Worm (Caenorhabditis elegans) whole organism, midembryonic: Measurements from ENCODE around the gene nphp-2.

Experiments
- T22C8.4 ChIP-seq: fragments of 200-800 bp; sonication (Bioruptor generic); IDR thresholded peaks from 2 replicates; pipeline ENCODE4 v1.3.6; 2022; ENCODE audit warnings: missing genetic modification characterization, missing compliant biosample characterization
- cog-1 ChIP-seq: sonication (generic microtip); optimal IDR thresholded peaks from 2 replicates; lab custom pipeline; 2016; ENCODE audit warnings: missing genetic modification characterization, missing compliant biosample characterization
- flt-1 ChIP-seq: fragments of 200-800 bp; sonication (Bioruptor generic); IDR thresholded peaks from 2 replicates; pipeline ENCODE4 v1.3.6; 2022; ENCODE audit warnings: missing genetic modification characterization, missing compliant biosample characterization
- klf-2 ChIP-seq: fragments of 200-800 bp; sonication (Bioruptor generic); conservative IDR thresholded peaks from 2 replicates; pipeline ENCODE4 v1.3.6; 2022; ENCODE audit warnings: missing genetic modification reagents, missing genetic modification characterization, missing compliant biosample characterization
- med-1 ChIP-seq: sonication (generic microtip); optimal IDR thresholded peaks from 2 replicates; lab custom pipeline; 2017; ENCODE audit warnings: missing genetic modification characterization, mild to moderate bottlenecking, missing compliant biosample characterization, antibody characterized with exemption, missing genetic modification reagents; ENCODE audit not compliant: insufficient read depth
- ref-1 ChIP-seq: fragments of 200-800 bp; sonication (Bioruptor generic); conservative IDR thresholded peaks from 2 replicates; pipeline ENCODE4 v1.3.6; 2022; ENCODE audit warnings: missing genetic modification reagents, missing genetic modification characterization, missing compliant biosample characterization
- tab-1 ChIP-seq: fragments of 200-800 bp; sonication (Bioruptor generic); IDR thresholded peaks from 2 replicates; pipeline ENCODE4 v1.3.6; 2022; ENCODE audit warnings: missing genetic modification characterization, missing compliant biosample characterization
- ztf-23 ChIP-seq: fragments of 200-800 bp; sonication (Bioruptor generic); IDR thresholded peaks from 2 replicates; pipeline ENCODE4 v1.3.6; 2022; ENCODE audit warnings: missing genetic modification reagents, missing genetic modification characterization, missing compliant biosample characterization
- ztf-29 ChIP-seq: fragments of 200-800 bp; sonication (Bioruptor generic); IDR thresholded peaks from 2 replicates; pipeline ENCODE4 v1.3.6; 2022; ENCODE audit warnings: missing genetic modification reagents, missing genetic modification characterization, missing compliant biosample characterization

nphp-2 gene

DNA sequence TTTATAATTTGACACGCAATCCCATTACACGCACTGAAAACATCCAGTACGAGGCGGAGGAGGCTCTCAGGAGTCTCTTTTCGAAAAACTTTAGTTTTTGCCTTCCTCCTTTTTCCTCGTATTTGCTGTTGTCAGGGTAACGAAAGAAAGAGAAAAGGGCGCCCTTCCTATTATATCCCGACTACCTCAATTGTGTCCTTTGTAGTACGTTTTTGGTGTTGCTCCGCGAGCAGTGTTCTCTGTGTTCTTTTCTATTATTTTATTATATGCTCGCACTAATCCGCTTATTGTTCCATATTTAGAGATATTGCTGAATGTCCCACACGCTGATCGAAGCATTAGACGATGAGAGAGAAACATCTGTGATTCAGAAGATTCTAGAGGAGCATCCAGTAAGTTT, at the start of gene nphp-2:
nphp-2 (plus strand) TSS at position 301 of the 400 bp plus-strand sequence.
- TF ChIP-seq med-1 (GFP tag; lab: Kevin White, UChicago) (no peak), tab-1 (GFP tag; lab: Robert Waterston, UW) (no peak), flt-1 (GFP tag; lab: Robert Waterston, UW) (no peak), cog-1 (tag; lab: Kevin White, UChicago) (no peak), T22C8.4 (no peak), klf-2 (GFP tag; lab: Robert Waterston, UW) (no peak), ref-1 (GFP tag; lab: Robert Waterston, UW) (no peak), ztf-23 (no peak), ztf-29 (GFP tag; lab: Robert Waterston, UW) (no peak)

DNA sequence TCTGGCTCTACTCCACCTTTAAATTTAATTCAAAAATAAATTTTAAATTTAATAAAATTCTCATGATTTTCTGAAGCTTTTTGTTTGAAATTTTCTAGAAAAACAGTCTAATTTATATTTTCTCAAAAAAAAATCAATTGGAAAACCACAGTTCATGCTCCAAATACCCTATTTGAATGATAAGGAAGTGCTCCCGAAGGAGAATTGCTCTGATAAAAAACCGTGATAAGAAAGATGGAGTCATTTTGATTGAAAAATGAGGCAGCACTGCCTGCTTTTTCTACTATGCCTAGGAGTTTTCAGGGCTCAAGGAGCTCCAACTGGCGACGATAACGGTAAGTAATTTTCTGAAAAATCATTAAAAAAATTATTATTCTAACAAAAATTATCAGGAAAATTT, 49.6 kb upstream of the nphp-2 start, which contains the start of gene T10B5.7:
T10B5.7 (plus strand) TSS at position 225 of the 400 bp plus-strand sequence.
- no peak for TF ChIP-seq flt-1 (GFP tag; lab: Robert Waterston, UW)

DNA sequence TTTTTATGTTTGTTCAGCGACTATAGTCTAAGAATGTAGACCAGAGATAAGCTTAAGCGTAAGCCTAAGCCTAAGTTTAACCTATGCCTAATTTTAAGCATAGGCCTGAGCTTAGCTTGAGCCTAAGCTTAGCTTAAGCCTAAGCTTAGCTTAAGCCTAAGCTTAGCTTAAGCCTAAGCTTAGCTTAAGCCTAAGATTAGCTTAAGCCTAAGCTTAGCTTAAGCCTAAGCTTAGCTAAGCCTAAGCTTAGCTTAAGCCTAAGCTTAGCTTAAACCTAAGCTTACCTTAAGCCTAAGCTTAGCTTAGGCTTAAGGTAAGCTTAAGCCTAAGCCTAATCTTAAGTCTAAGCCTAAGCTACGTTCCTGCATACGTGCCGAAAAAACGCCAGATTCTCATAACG, 47.0 kb upstream of the nphp-2 start:
- TF ChIP-seq ref-1 (GFP tag; lab: Robert Waterston, UW) (no peak), med-1 (GFP tag; lab: Kevin White, UChicago) (no peak), klf-2 (GFP tag; lab: Robert Waterston, UW) (no peak), ztf-23 (no peak), ztf-29 (GFP tag; lab: Robert Waterston, UW) (peak; percentile 68; the same call in 1 of the 2 replicates)

DNA sequence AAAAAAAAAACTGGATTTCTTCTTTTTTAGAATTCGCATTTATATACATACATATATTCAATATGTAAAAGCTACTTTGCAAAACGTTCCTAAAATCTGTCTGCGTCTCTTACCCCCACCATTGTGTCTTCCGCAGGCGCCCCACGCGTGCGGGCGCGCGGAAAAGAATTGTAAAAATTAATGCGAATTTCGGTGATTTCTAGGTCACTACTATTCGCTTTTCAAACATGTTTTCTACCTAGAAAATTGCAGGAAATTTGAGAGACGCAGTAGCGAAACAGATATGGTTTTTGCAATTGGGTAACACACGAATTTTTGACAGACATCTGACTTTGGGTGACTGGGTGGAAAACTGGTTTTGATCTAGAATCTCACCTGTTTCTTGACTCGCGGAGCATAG, 40.5 kb upstream of the nphp-2 start:
- TF ChIP-seq med-1 (GFP tag; lab: Kevin White, UChicago) (no peak), ref-1 (GFP tag; lab: Robert Waterston, UW) (no peak), cog-1 (tag; lab: Kevin White, UChicago) (no peak), ztf-23 (no peak), ztf-29 (GFP tag; lab: Robert Waterston, UW) (no peak), flt-1 (GFP tag; lab: Robert Waterston, UW) (no peak), tab-1 (GFP tag; lab: Robert Waterston, UW) (no peak), klf-2 (GFP tag; lab: Robert Waterston, UW) (no peak), T22C8.4 (no peak)

DNA sequence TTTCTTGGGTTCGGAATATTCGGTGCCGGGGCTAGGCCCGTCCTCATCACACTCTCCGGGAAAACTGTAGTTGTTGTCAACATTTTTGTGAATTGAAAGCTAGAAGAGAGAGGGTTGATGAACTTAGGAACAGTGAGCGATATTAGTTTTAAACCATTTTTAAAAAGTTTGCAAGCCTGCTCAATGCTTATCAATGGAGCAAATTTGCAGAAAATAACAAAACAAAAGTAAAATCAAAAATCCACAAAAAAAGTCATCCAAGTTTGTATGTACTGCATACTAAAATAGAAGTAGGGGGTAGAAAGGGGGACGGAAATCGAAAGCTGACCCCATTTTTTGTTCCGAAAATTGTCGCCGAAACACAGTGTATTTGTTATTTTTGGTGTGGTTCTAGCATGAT, 39.4 kb upstream of the nphp-2 start, which contains the start of gene T10B5.10:
T10B5.10 (minus strand) TSS at position 101 of the 400 bp plus-strand sequence.
- TF ChIP-seq klf-2 (GFP tag; lab: Robert Waterston, UW), result no peak
- no peak for TF ChIP-seq ztf-23

DNA sequence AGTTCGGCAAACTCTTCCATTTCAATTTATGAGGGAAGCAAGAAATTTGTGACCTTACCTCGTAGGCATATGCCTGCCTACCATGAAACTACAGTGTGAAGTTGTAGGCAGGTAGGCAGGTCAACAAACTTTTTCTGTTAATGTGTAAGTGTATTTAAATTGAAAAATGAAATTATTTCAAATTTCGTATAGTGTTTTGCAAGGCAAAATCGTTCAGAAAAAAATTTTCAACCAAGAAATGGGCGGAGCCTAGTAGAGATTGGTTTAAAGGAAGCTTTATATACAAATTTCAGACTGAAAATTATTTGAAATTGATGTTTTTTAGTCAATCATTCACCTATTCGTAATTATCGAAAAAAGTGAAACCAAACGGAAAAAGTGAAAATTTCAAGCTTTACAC, 37.7 kb upstream of the nphp-2 start:
- no peak for TF ChIP-seq med-1 (GFP tag; lab: Kevin White, UChicago)
- TF ChIP-seq ztf-23, result no peak
- TF ChIP-seq klf-2 (GFP tag; lab: Robert Waterston, UW), result no peak
- no peak for TF ChIP-seq tab-1 (GFP tag; lab: Robert Waterston, UW)
- no peak for TF ChIP-seq ref-1 (GFP tag; lab: Robert Waterston, UW)
- no peak for TF ChIP-seq T22C8.4
- TF ChIP-seq cog-1 (tag; lab: Kevin White, UChicago), result no peak

DNA sequence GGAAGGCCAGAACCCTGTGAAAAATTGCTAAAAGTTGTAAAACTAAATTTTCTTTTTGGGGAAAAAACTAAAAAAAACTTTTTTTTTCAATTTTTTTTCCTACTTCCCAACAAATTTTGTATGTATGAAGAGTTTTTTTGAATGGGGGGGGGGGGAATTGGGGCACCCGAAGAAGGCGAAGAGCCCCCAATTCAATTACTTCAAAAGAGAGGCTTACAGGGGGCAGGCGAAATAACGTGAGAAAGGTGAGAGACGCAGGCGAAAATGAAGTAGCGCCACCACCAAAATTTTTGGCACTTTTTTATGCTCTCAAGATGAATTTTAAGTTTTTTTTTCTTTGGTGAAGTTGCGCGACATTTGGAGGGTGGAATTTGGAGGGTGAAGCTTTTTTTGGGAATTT, 32.6 kb upstream of the nphp-2 start:
- TF ChIP-seq ztf-23, result 0 out of 2 replicates have a peak, but pooled peaks have one; percentile 17
- no peak for TF ChIP-seq ztf-29 (GFP tag; lab: Robert Waterston, UW)
- no peak for TF ChIP-seq tab-1 (GFP tag; lab: Robert Waterston, UW)
- TF ChIP-seq cog-1 (tag; lab: Kevin White, UChicago), result no peak
- TF ChIP-seq flt-1 (GFP tag; lab: Robert Waterston, UW), result no peak

DNA sequence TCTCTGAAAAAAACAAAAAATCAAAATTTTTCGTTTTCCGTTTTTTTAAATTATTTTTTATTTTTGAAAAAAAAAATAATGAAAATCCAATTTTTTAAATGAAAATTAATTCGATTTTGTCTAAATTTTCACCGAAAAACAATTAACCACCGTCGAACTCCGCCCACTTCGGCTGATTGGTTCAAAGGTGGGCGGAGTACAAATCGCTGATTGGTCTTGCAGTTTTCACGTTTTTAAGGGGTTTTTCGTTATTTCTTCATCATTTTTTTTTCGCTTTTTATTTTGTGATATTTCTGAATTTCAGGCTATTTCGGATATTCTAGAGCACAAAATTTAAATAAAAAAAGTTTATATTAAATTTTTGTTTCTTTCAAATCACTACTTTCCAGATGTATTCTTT, 30.6 kb upstream of the nphp-2 start:
- no peak for TF ChIP-seq cog-1 (tag; lab: Kevin White, UChicago)
- TF ChIP-seq tab-1 (GFP tag; lab: Robert Waterston, UW), result no peak
- TF ChIP-seq klf-2 (GFP tag; lab: Robert Waterston, UW), result no peak
- no peak for TF ChIP-seq flt-1 (GFP tag; lab: Robert Waterston, UW)

DNA sequence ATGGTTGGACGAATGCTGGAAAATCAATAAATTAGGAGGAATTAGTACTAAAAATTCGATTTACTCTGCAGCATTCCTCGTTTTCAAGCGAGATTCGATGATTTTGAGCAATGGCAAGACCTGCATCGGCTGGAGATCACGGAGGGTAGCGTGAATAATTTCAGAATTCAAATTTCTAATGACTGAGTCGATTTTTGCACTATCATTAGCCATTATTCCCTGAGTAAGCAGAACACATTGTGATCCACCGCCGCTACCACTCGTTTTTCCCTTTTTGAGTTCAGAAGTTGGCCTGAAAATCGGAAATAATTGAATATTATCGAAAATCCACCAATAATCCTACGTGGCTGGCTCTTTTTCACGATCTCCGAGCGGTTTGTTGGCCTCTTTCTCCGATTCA, 27.6 kb upstream of the nphp-2 start:
- TF ChIP-seq med-1 (GFP tag; lab: Kevin White, UChicago) (no peak), ztf-23 (no peak), T22C8.4 (no peak), tab-1 (GFP tag; lab: Robert Waterston, UW) (no peak)

DNA sequence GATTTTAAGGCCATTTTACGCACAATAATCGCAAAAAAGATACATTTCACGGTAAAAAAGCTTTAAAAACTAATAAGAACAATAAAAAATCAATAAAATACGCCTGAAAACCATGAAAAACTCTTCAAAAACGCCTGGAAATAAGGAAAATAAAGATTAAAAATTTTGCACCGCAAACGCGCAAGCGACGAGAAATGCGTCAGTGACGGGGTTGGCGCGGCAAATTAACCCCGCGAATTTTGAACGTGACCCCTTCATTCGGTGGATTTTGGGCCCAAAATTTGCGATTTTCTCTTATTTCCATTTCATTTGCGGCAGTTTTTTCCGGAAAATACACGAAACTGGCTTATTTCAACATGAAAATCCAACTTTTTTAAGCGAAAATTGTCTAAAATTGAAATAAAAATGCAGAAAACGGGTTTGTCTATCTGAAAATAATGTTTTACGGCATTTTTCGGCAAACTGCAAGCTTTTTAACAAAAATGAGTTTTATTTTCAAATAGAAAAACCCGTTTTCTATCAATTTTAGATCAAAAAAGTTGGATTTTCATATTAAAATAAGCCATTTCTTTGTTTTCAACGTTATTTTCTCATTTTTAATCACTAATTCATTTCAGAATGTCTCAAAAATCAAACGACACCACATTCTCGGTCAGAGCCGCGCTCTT, 26.9 kb upstream of the nphp-2 start, which contains the start of gene knl-3:
knl-3 (plus strand) TSS at position 618 of the 668 bp plus-strand sequence.
- TF ChIP-seq ref-1 (GFP tag; lab: Robert Waterston, UW), result no peak
- peak; percentile 71 for TF ChIP-seq T22C8.4
- TF ChIP-seq cog-1 (tag; lab: Kevin White, UChicago), result peak; percentile 63
- peak; percentile 75; the same call in 1 of the 2 replicates for TF ChIP-seq tab-1 (GFP tag; lab: Robert Waterston, UW)
- 0 out of 2 replicates have a peak, but pooled peaks have one; percentile 43 for TF ChIP-seq ztf-29 (GFP tag; lab: Robert Waterston, UW)
- peak; percentile 48 for TF ChIP-seq med-1 (GFP tag; lab: Kevin White, UChicago)
- peak; percentile 75; the same call in 1 of the 2 replicates for TF ChIP-seq flt-1 (GFP tag; lab: Robert Waterston, UW)
- TF ChIP-seq ztf-23, result peak; percentile 76
- no peak for TF ChIP-seq klf-2 (GFP tag; lab: Robert Waterston, UW)
